Worm (Caenorhabditis elegans) whole organism, L2 larva: ENCODE measurements around the gene mlk-1.

ENCODE experiments used
- aly-2 ChIP-seq: fragments of 150-350 bp; optimal IDR thresholded peaks from 2 replicates; lab custom pipeline; 2014; ENCODE audit warnings: missing biosample characterization, missing genetic modification characterization
- ama-1 ChIP-seq: fragments of 150-350 bp; optimal IDR thresholded peaks from 2 replicates; lab custom pipeline; 2018; ENCODE audit warnings: inconsistent platforms
- elt-3 ChIP-seq: sonication (generic microtip); optimal IDR thresholded peaks from 2 replicates; lab custom pipeline; 2017; ENCODE audit warnings: missing biosample characterization, missing genetic modification characterization
- lin-11 ChIP-seq: fragments of 150-350 bp; sonication (generic microtip); optimal IDR thresholded peaks from 2 replicates; lab custom pipeline; 2014; ENCODE audit warnings: missing biosample characterization, missing genetic modification characterization, inconsistent platforms, mixed read lengths
- nhr-11 ChIP-seq: fragments of 150-350 bp; optimal IDR thresholded peaks from 2 replicates; lab custom pipeline; 2014; ENCODE audit warnings: missing biosample characterization, missing genetic modification characterization
- nhr-12 ChIP-seq: fragments of 150-350 bp; optimal IDR thresholded peaks from 2 replicates; lab custom pipeline; 2014; ENCODE audit warnings: missing biosample characterization, missing genetic modification characterization
- nhr-237 ChIP-seq: fragments of 150-350 bp; optimal IDR thresholded peaks from 2 replicates; lab custom pipeline; 2014; ENCODE audit warnings: missing biosample characterization, missing genetic modification characterization
- skn-1 ChIP-seq: sonication (generic microtip); optimal IDR thresholded peaks from 2 replicates; lab custom pipeline; 2017; ENCODE audit warnings: missing biosample characterization, missing genetic modification characterization
- snpc-4 ChIP-seq: fragments of 150-350 bp; optimal IDR thresholded peaks from 2 replicates; lab custom pipeline; 2014; ENCODE audit warnings: missing biosample characterization, missing genetic modification characterization
- zag-1 ChIP-seq: fragments of 150-350 bp; optimal IDR thresholded peaks from 2 replicates; lab custom pipeline; 2014; ENCODE audit warnings: missing biosample characterization, missing genetic modification characterization
- ztf-11 ChIP-seq: sonication (generic microtip); optimal IDR thresholded peaks from 2 replicates; lab custom pipeline; 2017; ENCODE audit warnings: missing biosample characterization, missing genetic modification characterization

DNA sequence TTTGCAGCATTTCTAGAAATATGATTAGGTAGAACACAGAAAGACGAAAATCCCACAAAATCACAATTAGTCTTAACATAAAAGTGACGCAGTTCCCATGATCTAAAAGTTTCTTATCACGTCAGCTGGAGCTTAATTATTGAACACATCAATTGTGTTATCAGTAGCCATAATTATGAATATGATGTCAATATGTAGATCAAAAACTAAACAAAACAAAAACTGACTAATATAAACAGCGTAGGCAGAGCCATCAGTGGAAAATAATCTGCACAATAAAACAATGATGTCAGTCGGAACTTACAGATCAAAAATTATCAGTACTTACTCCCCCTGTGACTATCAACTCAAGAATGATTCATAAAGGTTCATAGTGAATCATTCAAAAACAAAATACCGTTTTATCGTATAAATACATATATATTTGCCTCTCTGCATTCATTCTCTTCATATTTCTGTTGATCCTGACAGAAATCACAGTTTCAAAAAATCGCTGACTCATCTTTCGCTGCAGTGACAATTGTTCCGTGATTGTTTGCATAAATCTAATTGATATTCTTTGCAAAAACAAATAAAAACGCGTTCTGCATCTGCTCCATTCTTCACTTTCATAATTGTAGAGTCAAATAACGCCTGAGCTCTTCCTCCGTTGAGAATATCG, 52.3 kb downstream of the mlk-1 start, which contains the start of gene srr-6:
- no peak for TF ChIP-seq nhr-12 (tag; lab: Kevin White, UChicago)
- no peak for TF ChIP-seq ama-1
- TF ChIP-seq nhr-237 (tag; lab: Kevin White, UChicago), result no peak
- TF ChIP-seq zag-1 (tag; lab: Kevin White, UChicago), result no peak
- no peak for TF ChIP-seq aly-2 (tag; lab: Kevin White, UChicago)
- TF ChIP-seq lin-11 (tag; lab: Kevin White, UChicago), result no peak
- TF ChIP-seq elt-3, result no peak
- no peak for TF ChIP-seq nhr-11
- no peak for TF ChIP-seq ztf-11 (tag; lab: Kevin White, UChicago)
- no peak for TF ChIP-seq skn-1 (tag; lab: Kevin White, UChicago)
- no peak for TF ChIP-seq snpc-4 (tag; lab: Kevin White, UChicago)
